Worm (Caenorhabditis elegans): ENCODE results near the gene ufd-3.

Gene ufd-3

ce11 chrII:9981760-9982159, 41.2 kb downstream of the ufd-3 start, which contains the start of gene sdz-38:
Gene sdz-38, minus strand, starts transcription at chrII:9981860.
- TF ChIP-seq fkh-10 (GFP tag; optimal IDR thresholded peaks at IDR 0.05), result no peak
- no peak for TF ChIP-seq ceh-6 (GFP tag; optimal IDR thresholded peaks at IDR 0.05)
- TF ChIP-seq ceh-48 (tag; optimal IDR thresholded peaks at IDR 0.05), result no peak
- no peak for TF ChIP-seq ama-1 (optimal IDR thresholded peaks at IDR 0.05)
- TF ChIP-seq gmeb-2 (tag; optimal IDR thresholded peaks at IDR 0.05), result no peak
- no peak for TF ChIP-seq ceh-45 (GFP tag; IDR thresholded peaks at IDR 0.05)

DNA sequence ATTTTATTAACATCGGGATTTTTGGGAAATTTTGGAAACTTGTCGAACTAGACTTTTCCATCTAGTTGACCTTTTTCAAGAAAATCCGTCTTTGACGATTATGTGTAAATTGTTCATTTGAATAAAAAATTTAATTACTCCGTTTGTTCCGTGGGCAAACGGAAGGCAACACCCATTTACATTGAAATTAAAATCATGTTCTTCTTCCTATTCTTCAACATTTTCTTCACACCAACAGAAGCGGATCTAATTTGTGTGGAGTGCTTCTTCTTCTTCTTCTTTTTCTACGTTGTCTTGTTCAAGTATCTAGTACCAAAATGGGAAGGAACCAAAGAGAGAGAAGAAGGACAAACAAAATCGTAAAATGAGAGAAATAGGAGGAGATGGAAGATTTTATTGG, 41.9 kb downstream of the ufd-3 start:
- no peak for TF ChIP-seq gmeb-2 (tag; optimal IDR thresholded peaks at IDR 0.05)
- TF ChIP-seq dve-1 (tag; optimal IDR thresholded peaks at IDR 0.05), result no peak
- no peak for TF ChIP-seq elt-4 (tag; optimal IDR thresholded peaks at IDR 0.05)
- no peak for TF ChIP-seq unc-86 (tag; optimal IDR thresholded peaks at IDR 0.05)
- no peak for TF ChIP-seq C08G9.2 (tag; optimal IDR thresholded peaks at IDR 0.05)
- no peak for TF ChIP-seq pha-4 (tag; optimal IDR thresholded peaks at IDR 0.05)
- TF ChIP-seq unc-42 (tag; optimal IDR thresholded peaks at IDR 0.05), result peak; percentile 81
- TF ChIP-seq ceh-34 (tag; optimal IDR thresholded peaks at IDR 0.05), result no peak
- no peak for TF ChIP-seq hlh-8 (tag; optimal IDR thresholded peaks at IDR 0.05)
- TF ChIP-seq fax-1 (tag; optimal IDR thresholded peaks at IDR 0.05), result no peak
- peak; percentile 42 for TF ChIP-seq ceh-31 (tag; optimal IDR thresholded peaks at IDR 0.05)

ce11 chrII:9984866-9985336, 44.3 kb downstream of the ufd-3 start:
- no peak for TF ChIP-seq hlh-8 (tag; optimal IDR thresholded peaks at IDR 0.05)
- peak; percentile 29 for TF ChIP-seq ceh-48 (tag; optimal IDR thresholded peaks at IDR 0.05)
- no peak for TF ChIP-seq fkh-10 (GFP tag; optimal IDR thresholded peaks at IDR 0.05)
- peak; percentile 45 for TF ChIP-seq ceh-14 (tag; optimal IDR thresholded peaks at IDR 0.05)
- TF ChIP-seq T23F11.4 (GFP tag; optimal IDR thresholded peaks at IDR 0.05), result no peak
- TF ChIP-seq nhr-11 (tag; optimal IDR thresholded peaks at IDR 0.05), result no peak
- TF ChIP-seq syd-9 (tag; optimal IDR thresholded peaks at IDR 0.05), result peak; percentile 11
- TF ChIP-seq ceh-24 (tag; optimal IDR thresholded peaks at IDR 0.05), result no peak
- TF ChIP-seq C38D4.7 (GFP tag; optimal IDR thresholded peaks at IDR 0.05), result no peak
- no peak for TF ChIP-seq hlh-13 (GFP tag; optimal IDR thresholded peaks at IDR 0.05)
- no peak for TF ChIP-seq rnt-1 (tag; optimal IDR thresholded peaks at IDR 0.05)
- TF ChIP-seq che-1 (tag; optimal IDR thresholded peaks at IDR 0.05), result no peak
- peak; percentile 93 for TF ChIP-seq ceh-18 (tag; optimal IDR thresholded peaks at IDR 0.05)
- peak; percentile 36 for TF ChIP-seq tbx-2 (tag; optimal IDR thresholded peaks at IDR 0.05)
- peak; percentile 22 for TF ChIP-seq nfya-1 (tag; optimal IDR thresholded peaks at IDR 0.05)
- peak; percentile 4 for TF ChIP-seq pros-1 (tag; optimal IDR thresholded peaks at IDR 0.05)
- peak; percentile 78 for TF ChIP-seq unc-42 (tag; optimal IDR thresholded peaks at IDR 0.05)
- TF ChIP-seq fkh-6 (tag; optimal IDR thresholded peaks at IDR 0.05), result no peak
- TF ChIP-seq mec-3 (tag; optimal IDR thresholded peaks at IDR 0.05; ENCODE audit: borderline replicate concordance), result no peak
- TF ChIP-seq K02D7.2 (tag; optimal IDR thresholded peaks at IDR 0.05), result no peak
- TF ChIP-seq madf-2 (tag; optimal IDR thresholded peaks at IDR 0.05), result no peak
- peak; percentile 84 for TF ChIP-seq unc-55 (GFP tag; optimal IDR thresholded peaks at IDR 0.05)
- TF ChIP-seq hlh-15 (tag; optimal IDR thresholded peaks at IDR 0.05), result no peak
- TF ChIP-seq ztf-16 (tag; optimal IDR thresholded peaks at IDR 0.05), result no peak
- no peak for TF ChIP-seq K09A11.1 (tag; optimal IDR thresholded peaks at IDR 0.05; ENCODE audit: insufficient read depth)
- TF ChIP-seq fax-1 (tag; optimal IDR thresholded peaks at IDR 0.05), result peak; percentile 24
- no peak for TF ChIP-seq sox-4 (tag; optimal IDR thresholded peaks at IDR 0.05)
- no peak for TF ChIP-seq pqm-1 (tag; optimal IDR thresholded peaks at IDR 0.05)
- no peak for TF ChIP-seq npax-4 (tag; optimal IDR thresholded peaks at IDR 0.05)
- TF ChIP-seq elt-4 (tag; optimal IDR thresholded peaks at IDR 0.05), result no peak
- no peak for TF ChIP-seq zip-5 (tag; optimal IDR thresholded peaks at IDR 0.05)
- TF ChIP-seq Y22D7AL.16 (tag; optimal IDR thresholded peaks at IDR 0.05), result no peak
- no peak for TF ChIP-seq ceh-30 (tag; optimal IDR thresholded peaks at IDR 0.05)
- TF ChIP-seq pat-9 (tag; optimal IDR thresholded peaks at IDR 0.05), result no peak
- TF ChIP-seq pha-2 (tag; optimal IDR thresholded peaks at IDR 0.05), result no peak
- peak; percentile 37 for TF ChIP-seq C08G9.2 (tag; optimal IDR thresholded peaks at IDR 0.05)
- peak; percentile 86 for TF ChIP-seq ceh-34 (tag; optimal IDR thresholded peaks at IDR 0.05)
- no peak for TF ChIP-seq ceh-9 (tag; optimal IDR thresholded peaks at IDR 0.05)
- TF ChIP-seq hlh-6 (tag; optimal IDR thresholded peaks at IDR 0.05), result peak; percentile 13
- no peak for TF ChIP-seq dve-1 (tag; optimal IDR thresholded peaks at IDR 0.05)
- TF ChIP-seq lim-6 (tag; optimal IDR thresholded peaks at IDR 0.05), result no peak
- TF ChIP-seq ama-1 (optimal IDR thresholded peaks at IDR 0.05), result no peak
